Worm (Caenorhabditis elegans): ENCODE results near the gene W06F12.2.

Gene W06F12.2

DNA sequence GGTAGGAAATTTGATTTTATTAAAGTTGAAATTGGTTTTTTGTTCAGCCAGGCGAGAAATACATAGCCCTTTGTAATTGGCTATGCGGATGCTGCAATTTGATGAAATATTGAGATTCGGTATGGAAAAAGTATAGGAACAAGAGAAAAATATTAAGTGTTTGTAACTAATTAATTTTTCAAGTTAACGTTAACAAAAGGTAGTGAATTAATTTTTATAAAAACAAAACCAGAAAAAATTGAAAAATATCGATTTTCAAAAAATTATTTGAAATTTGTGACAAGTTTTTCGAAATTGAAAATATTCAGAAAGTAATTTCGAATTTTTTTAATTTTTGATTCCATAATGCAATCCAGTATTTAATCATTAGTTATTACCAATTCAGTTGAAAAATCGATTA, at the start of gene W06F12.2:
W06F12.2 (minus strand) TSS at position 101 of the 400 bp plus-strand sequence.
- TF ChIP-seq K12H6.12 (tag; optimal IDR thresholded peaks at IDR 0.05) (no peak), nhr-179 (tag; optimal IDR thresholded peaks at IDR 0.05) (no peak), dox-1 (GFP tag; IDR thresholded peaks at IDR 0.05) (no peak), pha-4 (tag; optimal IDR thresholded peaks at IDR 0.05) (no peak), sdz-38 (tag; optimal IDR thresholded peaks at IDR 0.05) (no peak), dpl-1 (GFP tag; optimal IDR thresholded peaks at IDR 0.05) (no peak), chd-7 (tag; optimal IDR thresholded peaks at IDR 0.05) (no peak), hmg-20 (GFP tag; IDR thresholded peaks at IDR 0.05) (no peak)

DNA sequence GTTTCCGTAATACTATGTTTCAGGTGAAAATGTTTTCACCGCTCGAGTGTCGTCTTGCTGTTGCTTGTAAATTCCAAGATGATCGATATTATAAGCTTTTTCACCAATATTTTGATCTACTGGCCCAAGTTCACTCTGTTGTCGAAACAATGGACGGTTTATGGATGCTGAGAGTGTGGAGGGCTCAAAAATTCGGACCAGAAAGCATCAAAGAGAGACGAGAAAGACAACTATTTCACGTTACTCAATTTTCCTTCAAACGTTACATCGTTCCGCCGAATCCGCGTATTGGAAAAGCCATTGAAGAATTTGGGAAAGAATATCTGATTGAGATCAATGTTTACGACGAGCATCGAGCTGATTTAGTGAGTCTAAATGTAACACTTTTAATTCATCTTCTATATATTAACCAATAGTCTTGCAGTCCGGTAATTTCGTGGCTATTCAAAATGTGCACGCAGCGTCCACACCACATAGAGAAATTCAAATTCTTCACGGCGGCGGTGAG, 48.8 kb upstream of the W06F12.2 start, which contains the start of gene pot-3:
pot-3 (plus strand) TSS at position 17 of the 508 bp plus-strand sequence.
- TF ChIP-seq madf-10 (tag; optimal IDR thresholded peaks at IDR 0.05) (no peak), mes-4 (tag; optimal IDR thresholded peaks at IDR 0.05) (no peak), ztf-26 (tag; optimal IDR thresholded peaks at IDR 0.05) (no peak), fkh-3 (tag; optimal IDR thresholded peaks at IDR 0.05) (no peak), hlh-12 (tag; optimal IDR thresholded peaks at IDR 0.05) (no peak), hsf-1 (GFP tag; IDR thresholded peaks at IDR 0.05) (no peak), lin-35 (GFP tag; optimal IDR thresholded peaks at IDR 0.05) (peak in 1 of 3 experiments; percentile 29), tlf-1 (GFP tag; optimal IDR thresholded peaks at IDR 0.05) (no peak), nfya-1 (tag; optimal IDR thresholded peaks at IDR 0.05; ENCODE audit: borderline replicate concordance, insufficient read depth) (peak; percentile 67), snpc-3.4 (tag; optimal IDR thresholded peaks at IDR 0.05) (no peak), attf-3 (GFP tag; conservative IDR thresholded peaks at IDR 0.05) (no peak), F55B11.4 (tag; optimal IDR thresholded peaks at IDR 0.05; ENCODE audit: borderline replicate concordance, insufficient read depth) (no peak), T26A5.8 (tag; optimal IDR thresholded peaks at IDR 0.05) (peak; percentile 80), Y56A3A.18 (GFP tag; IDR thresholded peaks at IDR 0.05) (no peak), nhr-80 (tag; optimal IDR thresholded peaks at IDR 0.05) (no peak), ztf-22 (GFP tag; optimal IDR thresholded peaks at IDR 0.05) (peak; percentile 21), tbx-9 (tag; optimal IDR thresholded peaks at IDR 0.05; ENCODE audit: borderline replicate concordance) (peak; percentile 92), F22D6.2 (tag; optimal IDR thresholded peaks at IDR 0.05) (no peak), tbp1 (GFP tag; optimal IDR thresholded peaks at IDR 0.05) (no peak), nhr-179 (tag; optimal IDR thresholded peaks at IDR 0.05) (no peak), lsy-27 (tag; optimal IDR thresholded peaks at IDR 0.05; ENCODE audit: borderline replicate concordance, insufficient read depth) (no peak), zim-3 (tag; optimal IDR thresholded peaks at IDR 0.05) (peak; percentile 64), ztf-3 (GFP tag; optimal IDR thresholded peaks at IDR 0.05) (no peak), chd-7 (tag; optimal IDR thresholded peaks at IDR 0.05) (no peak), ztf-28 (GFP tag; IDR thresholded peaks at IDR 0.05) (no peak)

DNA sequence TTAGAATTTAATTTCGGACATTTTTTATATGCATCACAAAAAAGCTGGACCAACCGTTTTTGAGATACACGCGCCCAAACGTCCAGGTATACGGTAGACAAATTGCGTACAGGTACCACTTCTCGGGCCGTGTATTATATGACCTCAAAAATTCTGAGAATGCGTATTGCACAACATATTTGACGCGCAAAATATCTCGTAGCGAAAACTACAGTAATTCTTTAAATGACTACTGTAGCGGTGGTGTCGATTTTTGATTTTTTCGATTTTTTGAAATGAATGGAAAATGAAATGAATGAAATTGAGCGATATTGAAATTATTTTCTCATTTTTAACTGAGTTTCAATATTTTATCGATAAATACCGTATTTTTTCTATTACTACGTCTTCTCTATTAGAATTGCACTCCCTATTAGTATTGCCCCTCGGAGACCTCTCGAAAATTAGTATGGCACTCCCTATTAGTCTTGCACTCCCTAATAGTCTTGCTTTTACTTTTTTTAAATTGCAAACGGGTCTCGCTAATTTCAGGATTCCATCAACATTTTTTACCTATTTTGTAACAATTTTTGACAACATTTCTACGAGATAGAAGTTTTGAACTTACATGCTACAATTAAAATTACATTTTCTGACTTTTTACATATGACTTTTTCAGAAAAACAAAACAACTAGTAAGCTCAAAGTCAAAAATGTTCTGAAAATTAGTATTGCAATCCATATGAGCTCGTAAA, 48.0 kb upstream of the W06F12.2 start:
- TF ChIP-seq snpc-1.3 (tag; optimal IDR thresholded peaks at IDR 0.05; ENCODE audit: insufficient read depth) (no peak), B0035.1 (tag; optimal IDR thresholded peaks at IDR 0.05) (no peak), F49E8.2 (tag; optimal IDR thresholded peaks at IDR 0.05; ENCODE audit: insufficient read depth) (no peak), mxl-1 (tag; optimal IDR thresholded peaks at IDR 0.05) (no peak), ZK185.1 (tag; optimal IDR thresholded peaks at IDR 0.05; ENCODE audit: poor library complexity, severe bottlenecking) (peak; percentile 14), B0261.1 (tag; optimal IDR thresholded peaks at IDR 0.05) (no peak), dox-1 (GFP tag; IDR thresholded peaks at IDR 0.05) (no peak), Y53F4B.3 (GFP tag; IDR thresholded peaks at IDR 0.05) (no peak), lag-1 (GFP tag; IDR thresholded peaks at IDR 0.05) (no peak), lsl-1 (GFP tag; optimal IDR thresholded peaks at IDR 0.05) (peak; percentile 27)
